Worm (Caenorhabditis elegans) whole organism, L3 larva: Measurements from ENCODE around the gene ttll-5.

Experiments used
- R02D3.7 ChIP-seq: fragments of 150-350 bp; optimal IDR thresholded peaks from 2 replicates; lab custom pipeline; 2014; ENCODE audit warnings: missing biosample characterization, missing genetic modification characterization
- ZK546.5 ChIP-seq: sonication (generic microtip); optimal IDR thresholded peaks from 2 replicates; lab custom pipeline; 2017; ENCODE audit warnings: missing biosample characterization, missing genetic modification characterization
- aly-2 ChIP-seq: fragments of 150-350 bp; optimal IDR thresholded peaks from 2 replicates; lab custom pipeline; 2014; ENCODE audit warnings: missing biosample characterization, missing genetic modification characterization
- ceh-16 ChIP-seq: sonication (generic microtip); optimal IDR thresholded peaks from 2 replicates; lab custom pipeline; 2017; ENCODE audit warnings: missing biosample characterization, missing genetic modification characterization
- ceh-28 ChIP-seq: fragments of 150-350 bp; optimal IDR thresholded peaks from 2 replicates; lab custom pipeline; 2014; ENCODE audit warnings: missing biosample characterization, missing genetic modification reagents, missing genetic modification characterization
- ceh-82 ChIP-seq: fragments of 150-350 bp; optimal IDR thresholded peaks from 2 replicates; lab custom pipeline; 2014; ENCODE audit warnings: missing biosample characterization, missing genetic modification characterization
- ceh-9 ChIP-seq: sonication (generic microtip); optimal IDR thresholded peaks from 2 replicates; lab custom pipeline; 2018; ENCODE audit warnings: missing biosample characterization, missing genetic modification characterization
- daf-12 ChIP-seq: fragments of 150-350 bp; optimal IDR thresholded peaks from 2 replicates; lab custom pipeline; 2014; ENCODE audit warnings: missing biosample characterization, missing genetic modification reagents, missing genetic modification characterization
- egl-27 ChIP-seq: sonication (generic microtip); optimal IDR thresholded peaks from 4 replicates; lab custom pipeline; 2017; ENCODE audit warnings: missing biosample characterization, missing genetic modification reagents, missing genetic modification characterization
- egl-5 ChIP-seq: fragments of 150-350 bp; optimal IDR thresholded peaks from 2 replicates; lab custom pipeline; 2017; ENCODE audit warnings: missing biosample characterization, missing genetic modification reagents, missing genetic modification characterization, inconsistent platforms
- elt-1 ChIP-seq: fragments of 150-350 bp; optimal IDR thresholded peaks from 2 replicates; lab custom pipeline; 2014; ENCODE audit warnings: missing biosample characterization, missing genetic modification characterization
- elt-2 ChIP-seq: sonication (generic microtip); optimal IDR thresholded peaks from 2 replicates; lab custom pipeline; 2016; ENCODE audit warnings: missing genetic modification reagents, mild to moderate bottlenecking, missing genetic modification characterization, missing compliant biosample characterization
- elt-3 ChIP-seq, 3 experiments: fragments of 150-350 bp in 1 of 3; sonication (generic microtip) in 2 of 3; optimal IDR thresholded peaks; 2 replicates in 2 of 3; 4 replicates in 1 of 3; lab custom pipeline; 2014 to 2017; ENCODE audit warnings: missing biosample characterization in 3 of 3, missing genetic modification characterization in 3 of 3
- eor-1 ChIP-seq, 2 experiments: fragments of 150-350 bp; optimal IDR thresholded peaks; 2 replicates each; lab custom pipeline; 2014 to 2018; ENCODE audit warnings: missing biosample characterization in 2 of 2, missing genetic modification characterization in 2 of 2
- fkh-10 ChIP-seq: sonication (generic microtip); optimal IDR thresholded peaks from 2 replicates; lab custom pipeline; 2017; ENCODE audit warnings: missing biosample characterization, missing genetic modification reagents, missing genetic modification characterization
- fkh-2 ChIP-seq: fragments of 150-350 bp; optimal IDR thresholded peaks from 2 replicates; lab custom pipeline; 2014; ENCODE audit warnings: missing biosample characterization, missing genetic modification reagents, missing genetic modification characterization
- fos-1 ChIP-seq: fragments of 150-350 bp; optimal IDR thresholded peaks from 2 replicates; lab custom pipeline; 2014; ENCODE audit warnings: missing biosample characterization, missing genetic modification characterization
- jun-1 ChIP-seq: fragments of 150-350 bp; optimal IDR thresholded peaks from 2 replicates; lab custom pipeline; 2014; ENCODE audit warnings: missing biosample characterization, missing genetic modification reagents, missing genetic modification characterization
- lsy-12 ChIP-seq: sonication (generic microtip); optimal IDR thresholded peaks from 2 replicates; lab custom pipeline; 2016; ENCODE audit warnings: mild to moderate bottlenecking, missing genetic modification characterization, missing compliant biosample characterization
- mdl-1 ChIP-seq: fragments of 150-350 bp; optimal IDR thresholded peaks from 2 replicates; lab custom pipeline; 2014; ENCODE audit warnings: missing biosample characterization, missing genetic modification characterization
- mml-1 ChIP-seq: fragments of 150-350 bp; sonication (generic microtip); optimal IDR thresholded peaks from 3 replicates; lab custom pipeline; 2014; ENCODE audit warnings: missing biosample characterization, missing genetic modification characterization
- nfya-1 ChIP-seq: sonication (generic microtip); optimal IDR thresholded peaks from 2 replicates; lab custom pipeline; 2017; ENCODE audit warnings: missing genetic modification characterization, mild to moderate bottlenecking, missing compliant biosample characterization, antibody characterized with exemption, moderate library complexity; ENCODE audit not compliant: insufficient read depth
- nhr-11 ChIP-seq: fragments of 150-350 bp; optimal IDR thresholded peaks from 2 replicates; lab custom pipeline; 2014; ENCODE audit warnings: missing biosample characterization, missing genetic modification characterization
- nhr-12 ChIP-seq: fragments of 150-350 bp; optimal IDR thresholded peaks from 2 replicates; lab custom pipeline; 2014; ENCODE audit warnings: missing biosample characterization, missing genetic modification characterization
- nhr-23 ChIP-seq: fragments of 150-350 bp; optimal IDR thresholded peaks from 2 replicates; lab custom pipeline; 2014; ENCODE audit warnings: missing biosample characterization, missing genetic modification reagents, missing genetic modification characterization
- nhr-237 ChIP-seq: fragments of 150-350 bp; optimal IDR thresholded peaks from 2 replicates; lab custom pipeline; 2014; ENCODE audit warnings: missing biosample characterization, missing genetic modification characterization
- nhr-25 ChIP-seq: sonication (generic microtip); optimal IDR thresholded peaks from 2 replicates; lab custom pipeline; 2017; ENCODE audit warnings: missing biosample characterization, missing genetic modification characterization
- nhr-28 ChIP-seq: fragments of 150-350 bp; optimal IDR thresholded peaks from 2 replicates; lab custom pipeline; 2014; ENCODE audit warnings: missing biosample characterization, missing genetic modification characterization
- nhr-43 ChIP-seq: sonication (generic microtip); optimal IDR thresholded peaks from 2 replicates; lab custom pipeline; 2016; ENCODE audit warnings: mild to moderate bottlenecking, missing genetic modification characterization, missing compliant biosample characterization; ENCODE audit not compliant: poor library complexity, severe bottlenecking
- nhr-67 ChIP-seq: fragments of 150-350 bp; optimal IDR thresholded peaks from 2 replicates; lab custom pipeline; 2014; ENCODE audit warnings: missing biosample characterization, missing genetic modification characterization
- nhr-77 ChIP-seq: fragments of 150-350 bp; optimal IDR thresholded peaks from 2 replicates; lab custom pipeline; 2014; ENCODE audit warnings: missing biosample characterization, missing genetic modification characterization
- pqm-1 ChIP-seq: fragments of 150-350 bp; optimal IDR thresholded peaks from 2 replicates; lab custom pipeline; 2017; ENCODE audit warnings: missing biosample characterization, missing genetic modification characterization, inconsistent platforms
- sea-2 ChIP-seq: fragments of 150-350 bp; sonication (generic microtip); optimal IDR thresholded peaks from 4 replicates; lab custom pipeline; 2014; ENCODE audit warnings: missing biosample characterization, missing genetic modification reagents, missing genetic modification characterization
- skn-1 ChIP-seq: fragments of 150-350 bp; optimal IDR thresholded peaks from 2 replicates; lab custom pipeline; 2014; ENCODE audit warnings: missing biosample characterization, missing genetic modification characterization
- snpc-4 ChIP-seq: fragments of 150-350 bp; optimal IDR thresholded peaks from 2 replicates; lab custom pipeline; 2014; ENCODE audit warnings: missing biosample characterization, missing genetic modification characterization
- tbx-2 ChIP-seq: sonication (generic microtip); optimal IDR thresholded peaks from 2 replicates; lab custom pipeline; 2016; ENCODE audit warnings: mild to moderate bottlenecking, missing genetic modification characterization, missing compliant biosample characterization
- unc-39 ChIP-seq: sonication (generic microtip); optimal IDR thresholded peaks from 4 replicates; lab custom pipeline; 2017; ENCODE audit warnings: missing biosample characterization, missing genetic modification characterization
- unc-62 ChIP-seq: fragments of 150-350 bp; sonication (generic microtip); optimal IDR thresholded peaks from 4 replicates; lab custom pipeline; 2014; ENCODE audit warnings: missing biosample characterization, missing genetic modification reagents, missing genetic modification characterization
- zag-1 ChIP-seq: fragments of 150-350 bp; optimal IDR thresholded peaks from 2 replicates; lab custom pipeline; 2014; ENCODE audit warnings: missing biosample characterization, missing genetic modification characterization
- ztf-11 ChIP-seq: fragments of 150-350 bp; optimal IDR thresholded peaks from 2 replicates; lab custom pipeline; 2014; ENCODE audit warnings: missing biosample characterization, missing genetic modification characterization
- ztf-4 ChIP-seq: fragments of 150-350 bp; optimal IDR thresholded peaks from 2 replicates; lab custom pipeline; 2014; ENCODE audit warnings: missing biosample characterization, missing genetic modification characterization

Gene ttll-5

ce11 chrV:11532535-11532853 lies 23.6 kb downstream of the ttll-5 start:
- no peak for TF ChIP-seq ceh-82 (tag; lab: Kevin White, UChicago)
- TF ChIP-seq snpc-4: no peak
- TF ChIP-seq ZK546.5 (tag; lab: Kevin White, UChicago): no peak
- TF ChIP-seq nhr-12 (tag; lab: Kevin White, UChicago): no peak
- no peak for TF ChIP-seq fkh-2
- no peak for TF ChIP-seq unc-62 (GFP tag; lab: Kevin White, UChicago)
- no peak for TF ChIP-seq mdl-1 (tag; lab: Kevin White, UChicago)
- TF ChIP-seq nhr-11: no peak
- no peak for TF ChIP-seq fkh-10 (GFP tag; lab: Kevin White, UChicago)
- TF ChIP-seq pqm-1 (tag; lab: Kevin White, UChicago): no peak

DNA sequence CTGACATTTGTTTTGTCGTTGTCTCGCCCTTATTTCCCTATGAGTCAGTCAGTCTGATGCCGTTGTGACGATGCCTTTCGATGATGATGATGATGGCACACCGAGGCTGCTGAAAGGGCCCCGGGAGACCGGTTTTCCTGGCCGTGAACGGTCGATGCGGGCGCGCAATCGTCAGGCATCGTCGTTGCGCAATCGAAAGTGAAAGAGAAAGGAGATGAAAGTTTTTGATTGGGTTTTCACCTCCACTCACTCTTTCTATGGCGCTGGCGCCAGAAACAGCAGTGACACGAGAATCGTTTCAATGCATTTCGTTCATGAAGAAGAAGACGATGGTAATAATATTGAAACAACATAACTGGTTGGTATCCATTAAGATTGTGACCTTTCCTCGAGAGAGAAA lies 24.1 kb downstream of the ttll-5 start:
- no peak for TF ChIP-seq nhr-28 (tag; lab: Kevin White, UChicago)
- no peak for TF ChIP-seq pqm-1 (tag; lab: Kevin White, UChicago)
- TF ChIP-seq fos-1: no peak
- TF ChIP-seq elt-1 (tag; lab: Kevin White, UChicago): peak; percentile 53
- TF ChIP-seq snpc-4: no peak
- TF ChIP-seq ztf-4 (tag; lab: Kevin White, UChicago): no peak
- peak; percentile 7 for TF ChIP-seq tbx-2 (tag; lab: Kevin White, UChicago)
- TF ChIP-seq egl-5 (tag; lab: Kevin White, UChicago): no peak
- no peak for TF ChIP-seq unc-62 (GFP tag; lab: Kevin White, UChicago)
- TF ChIP-seq sea-2 (GFP tag; lab: Kevin White, UChicago): no peak
- no peak for TF ChIP-seq nfya-1 (tag; lab: Kevin White, UChicago)
- no peak for TF ChIP-seq lsy-12 (tag; lab: Kevin White, UChicago)
- TF ChIP-seq fkh-10 (GFP tag; lab: Kevin White, UChicago): no peak
- no peak for TF ChIP-seq aly-2 (tag; lab: Kevin White, UChicago)
- no peak for TF ChIP-seq daf-12
- peak; percentile 81 for TF ChIP-seq nhr-23 (tag; lab: Kevin White, UChicago)
- TF ChIP-seq nhr-25 (tag; lab: Kevin White, UChicago): peak; percentile 95
- no peak for TF ChIP-seq zag-1 (tag; lab: Kevin White, UChicago)
- TF ChIP-seq unc-39 (tag; lab: Kevin White, UChicago): no peak
- no peak for TF ChIP-seq mml-1 (tag; lab: Kevin White, UChicago)
- no peak for TF ChIP-seq nhr-67 (tag; lab: Kevin White, UChicago)
- TF ChIP-seq ceh-16: no peak
- TF ChIP-seq nhr-43 (tag; lab: Kevin White, UChicago): peak; percentile 60
- TF ChIP-seq egl-27 (tag; lab: Kevin White, UChicago): peak; percentile 5
- no peak for TF ChIP-seq ceh-82 (tag; lab: Kevin White, UChicago)
- no peak for TF ChIP-seq nhr-12 (tag; lab: Kevin White, UChicago)
- TF ChIP-seq R02D3.7 (tag; lab: Kevin White, UChicago): no peak
- no peak for TF ChIP-seq nhr-11
- TF ChIP-seq nhr-237: no peak
- TF ChIP-seq elt-2 (tag; lab: Kevin White, UChicago): no peak

DNA sequence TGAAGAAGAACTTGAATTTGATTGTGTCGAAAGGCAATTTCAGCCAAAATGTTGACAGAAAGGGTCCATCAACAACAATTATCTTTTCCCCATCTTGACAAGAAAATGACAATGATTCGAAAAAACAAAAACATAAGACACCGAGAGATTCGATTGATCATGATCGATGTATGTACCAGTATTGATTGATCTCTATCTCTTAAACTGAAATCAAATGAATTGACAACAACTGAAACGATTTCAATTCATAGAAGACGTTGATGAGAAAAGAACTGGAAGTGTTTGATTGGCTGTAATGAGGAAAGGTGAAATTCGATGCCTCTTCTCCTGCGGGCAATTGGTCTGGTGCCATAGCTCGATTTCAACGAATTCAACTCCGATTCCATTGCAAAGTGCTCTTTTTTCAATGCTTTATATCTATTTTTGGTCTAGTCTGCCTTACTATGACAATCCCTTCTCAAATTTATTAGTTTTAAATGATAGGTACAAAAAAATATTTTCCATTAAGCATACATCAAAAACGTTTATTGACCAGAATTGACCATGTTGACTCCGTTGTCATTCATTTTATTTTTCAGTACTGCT lies 24.6 kb downstream of the ttll-5 start:
- no peak for TF ChIP-seq pqm-1 (tag; lab: Kevin White, UChicago)
- TF ChIP-seq elt-1 (tag; lab: Kevin White, UChicago): peak; percentile 41
- TF ChIP-seq, all 47 proteins: peak for 1

- no peak for TF ChIP-seq elt-1 (tag; lab: Kevin White, UChicago)
- no peak for TF ChIP-seq ztf-11
- TF ChIP-seq nhr-12 (tag; lab: Kevin White, UChicago): no peak
- no peak for TF ChIP-seq nhr-67 (tag; lab: Kevin White, UChicago)
- TF ChIP-seq nhr-11: no peak
- TF ChIP-seq nhr-77 (tag; lab: Kevin White, UChicago): no peak
- TF ChIP-seq ztf-4 (tag; lab: Kevin White, UChicago): no peak
- no peak for TF ChIP-seq ceh-28 (tag; lab: Kevin White, UChicago)
- no peak for TF ChIP-seq nhr-28 (tag; lab: Kevin White, UChicago)
- no peak for TF ChIP-seq ceh-9
- TF ChIP-seq ceh-16: no peak
- TF ChIP-seq nhr-43 (tag; lab: Kevin White, UChicago): peak; percentile 65
- TF ChIP-seq mml-1 (tag; lab: Kevin White, UChicago): no peak
- peak in 1 of 3 experiments; percentile 30 for TF ChIP-seq elt-3 (tag; optimal IDR thresholded peaks at IDR 0.05; lab: Kevin White, UChicago)
- no peak for TF ChIP-seq nhr-237
- TF ChIP-seq snpc-4: no peak
- peak; percentile 96 for TF ChIP-seq pqm-1 (tag; lab: Kevin White, UChicago)
- no peak for TF ChIP-seq egl-27 (tag; lab: Kevin White, UChicago)
- TF ChIP-seq aly-2 (tag; lab: Kevin White, UChicago): no peak
- no peak for TF ChIP-seq lsy-12 (tag; lab: Kevin White, UChicago)
- TF ChIP-seq elt-2 (tag; lab: Kevin White, UChicago): peak; percentile 92
- no peak for TF ChIP-seq fos-1
- TF ChIP-seq tbx-2 (tag; lab: Kevin White, UChicago): no peak
- no peak for TF ChIP-seq unc-39 (tag; lab: Kevin White, UChicago)
- no peak for TF ChIP-seq mdl-1 (tag; lab: Kevin White, UChicago)
- no peak for TF ChIP-seq egl-5 (tag; lab: Kevin White, UChicago)
- TF ChIP-seq ceh-82 (tag; lab: Kevin White, UChicago): no peak
- TF ChIP-seq skn-1 (tag; lab: Kevin White, UChicago): no peak
- TF ChIP-seq sea-2 (GFP tag; lab: Kevin White, UChicago): no peak
- peak; percentile 49 for TF ChIP-seq jun-1 (tag; lab: Kevin White, UChicago)
- no peak for TF ChIP-seq eor-1 (tag; optimal IDR thresholded peaks at IDR 0.05; lab: Kevin White, UChicago)
- TF ChIP-seq fkh-10 (GFP tag; lab: Kevin White, UChicago): no peak
Measured at ce11 chrV:11534495-11535189, 25.8 kb downstream of the ttll-5 start.
